3 fruit fly cellular contexts compared by ENCODE assay signal in genomic region chr3R:24205935-24206334, dm6.
TF ChIP-seq lines count a peak whose summit lies in the region.

No protein-coding gene starts in this region.

TF ChIP-seq in whole organism, embryonic, 481 proteins besides CTCF, POLR2A, EP300 and RAD21 (continued from another document and continues in another):
- TF ChIP-seq Xbp1 (GFP tag; optimal IDR thresholded peaks at IDR 0.05; lab: Kevin White, UChicago) (peak; percentile 19), mirr (GFP tag; optimal IDR thresholded peaks at IDR 0.05; lab: Kevin White, UChicago) (no peak), CG7556 (GFP tag; optimal IDR thresholded peaks at IDR 0.05; lab: Kevin White, UChicago) (peak; percentile 34), CG2199 (GFP tag; IDR thresholded peaks at IDR 0.05; lab: Robert Waterston, UW) (no peak), seq (GFP tag; IDR thresholded peaks at IDR 0.05; lab: Robert Waterston, UW) (no peak), wor (GFP tag; IDR thresholded peaks at IDR 0.05; lab: Robert Waterston, UW) (peak; percentile 26; the same call in 1 of the 2 replicates), CG14014 (GFP tag; IDR thresholded peaks at IDR 0.05; lab: Robert Waterston, UW) (no peak), tx (GFP tag; optimal IDR thresholded peaks at IDR 0.05; lab: Kevin White, UChicago) (no peak), croc (GFP tag; conservative IDR thresholded peaks at IDR 0.05; lab: Robert Waterston, UW) (no peak; the same call in 2 of the 3 replicates), tll (GFP tag; optimal IDR thresholded peaks at IDR 0.05; lab: Kevin White, UChicago) (no peak), zfh1 (GFP tag; IDR thresholded peaks at IDR 0.05; lab: Robert Waterston, UW) (peak; percentile 13; the same call in 1 of the 3 replicates), CG8388 (GFP tag; optimal IDR thresholded peaks at IDR 0.05; lab: Kevin White, UChicago) (no peak), mld (GFP tag; IDR thresholded peaks at IDR 0.05; lab: Robert Waterston, UW; ENCODE audit: partially characterized antibody) (no peak), CG31224 (GFP tag; IDR thresholded peaks at IDR 0.05; lab: Robert Waterston, UW) (0 out of 2 replicates have a peak, but pooled peaks have one; percentile 14), nerfin-2 (GFP tag; IDR thresholded peaks at IDR 0.05; lab: Robert Waterston, UW; ENCODE audit: partially characterized antibody) (no peak), nau (GFP tag; optimal IDR thresholded peaks at IDR 0.05; lab: Kevin White, UChicago) (peak; percentile 26), MBD-R2 (GFP tag; IDR thresholded peaks at IDR 0.05; lab: Robert Waterston, UW) (no peak), PHDP (tag; optimal IDR thresholded peaks at IDR 0.05; lab: Kevin White, UChicago) (peak; percentile 36), Trl (optimal IDR thresholded peaks at IDR 0.05; lab: Kevin White, UChicago) (no peak), Trl (GFP tag; optimal IDR thresholded peaks at IDR 0.05; lab: Kevin White, UChicago) (no peak), chm (GFP tag; IDR thresholded peaks at IDR 0.05; lab: Robert Waterston, UW) (no peak), CG3281 (GFP tag; optimal IDR thresholded peaks at IDR 0.05; lab: Kevin White, UChicago) (peak; percentile 10), Tbp (GFP tag; optimal IDR thresholded peaks at IDR 0.05; lab: Kevin White, UChicago) (no peak), ci (GFP tag; IDR thresholded peaks at IDR 0.05; lab: Robert Waterston, UW) (0 out of 3 replicates have a peak, but pooled peaks have one; percentile 13), CG16863 (GFP tag; optimal IDR thresholded peaks at IDR 0.05; lab: Kevin White, UChicago) (no peak), CoRest (tag; optimal IDR thresholded peaks at IDR 0.05; lab: Kevin White, UChicago) (peak; percentile 58), CG4282 (GFP tag; optimal IDR thresholded peaks at IDR 0.05; lab: Kevin White, UChicago) (no peak), mam (GFP tag; optimal IDR thresholded peaks at IDR 0.05; lab: Kevin White, UChicago) (no peak), Asciz (GFP tag; optimal IDR thresholded peaks at IDR 0.05; lab: Kevin White, UChicago) (peak; percentile 47), Dll (GFP tag; IDR thresholded peaks at IDR 0.05; lab: Robert Waterston, UW; ENCODE audit: partially characterized antibody) (no peak), row (GFP tag; IDR thresholded peaks at IDR 0.05; lab: Robert Waterston, UW) (peak; percentile 35; the same call in 2 of the 3 replicates), aop (GFP tag; IDR thresholded peaks at IDR 0.05; lab: Robert Waterston, UW) (no peak), Ssrp (tag; optimal IDR thresholded peaks at IDR 0.05; lab: Kevin White, UChicago) (peak; percentile 38), lov (optimal IDR thresholded peaks at IDR 0.05; lab: Kevin White, UChicago) (no peak), lov (GFP tag; IDR thresholded peaks at IDR 0.05; lab: Robert Waterston, UW) (no peak), NK7.1 (GFP tag; optimal IDR thresholded peaks at IDR 0.05; lab: Kevin White, UChicago) (no peak), Sox102F (GFP tag; optimal IDR thresholded peaks at IDR 0.05; lab: Kevin White, UChicago) (peak; percentile 65), Antp (GFP tag; optimal IDR thresholded peaks at IDR 0.05; lab: Kevin White, UChicago) (no peak), Dp (GFP tag; optimal IDR thresholded peaks at IDR 0.05; lab: Kevin White, UChicago) (no peak), Ptx1 (GFP tag; IDR thresholded peaks at IDR 0.05; lab: Robert Waterston, UW) (peak; percentile 52; the same call in 1 of the 2 replicates), az2 (GFP tag; optimal IDR thresholded peaks at IDR 0.05; lab: Kevin White, UChicago) (peak; percentile 22), Hr51 (GFP tag; optimal IDR thresholded peaks at IDR 0.05; lab: Kevin White, UChicago) (peak in 1 of 2 experiments; percentile 74), tna (GFP tag; IDR thresholded peaks at IDR 0.05; lab: Robert Waterston, UW; ENCODE audit: partially characterized antibody) (no peak)

TF ChIP-seq in whole organism, prepupa, 60 proteins besides CTCF, POLR2A, EP300 and RAD21 (continued from another document):
- TF ChIP-seq Blimp-1 (GFP tag; optimal IDR thresholded peaks at IDR 0.05; lab: Kevin White, UChicago) (peak; percentile 23), Sox15 (GFP tag; optimal IDR thresholded peaks at IDR 0.05; lab: Kevin White, UChicago) (peak; percentile 31), CG11294 (GFP tag; IDR thresholded peaks at IDR 0.05; lab: Robert Waterston, UW) (no peak), CG1621 (tag; optimal IDR thresholded peaks at IDR 0.05; lab: Kevin White, UChicago) (no peak), Eip75B (GFP tag; optimal IDR thresholded peaks at IDR 0.05; lab: Kevin White, UChicago) (no peak), CG8632 (GFP tag; optimal IDR thresholded peaks at IDR 0.05; lab: Kevin White, UChicago) (peak; percentile 46), CG9139 (GFP tag; optimal IDR thresholded peaks at IDR 0.05; lab: Kevin White, UChicago) (no peak), Ets96B (tag; optimal IDR thresholded peaks at IDR 0.05; lab: Kevin White, UChicago) (no peak), Eip78C (GFP tag; lab: Kevin White, UChicago) (peak; percentile 73), CG6792 (GFP tag; optimal IDR thresholded peaks at IDR 0.05; lab: Kevin White, UChicago) (peak; percentile 37), fkh (GFP tag; optimal IDR thresholded peaks at IDR 0.05; lab: Kevin White, UChicago) (no peak), pdm3 (GFP tag; optimal IDR thresholded peaks at IDR 0.05; lab: Kevin White, UChicago) (peak; percentile 18), Hr38 (GFP tag; optimal IDR thresholded peaks at IDR 0.05; lab: Kevin White, UChicago) (no peak), ss (GFP tag; optimal IDR thresholded peaks at IDR 0.05; lab: Kevin White, UChicago) (no peak), CG34406 (GFP tag; optimal IDR thresholded peaks at IDR 0.05; lab: Kevin White, UChicago) (peak; percentile 74), CG11902 (GFP tag; optimal IDR thresholded peaks at IDR 0.05; lab: Kevin White, UChicago) (peak; percentile 51), topi (GFP tag; optimal IDR thresholded peaks at IDR 0.05; lab: Kevin White, UChicago) (peak; percentile 47), OdsH (GFP tag; optimal IDR thresholded peaks at IDR 0.05; lab: Kevin White, UChicago) (peak; percentile 72), CG3919 (GFP tag; optimal IDR thresholded peaks at IDR 0.05; lab: Kevin White, UChicago) (peak; percentile 47), CG6808 (GFP tag; optimal IDR thresholded peaks at IDR 0.05; lab: Kevin White, UChicago) (no peak), Lpt (GFP tag; optimal IDR thresholded peaks at IDR 0.05; lab: Kevin White, UChicago) (peak; percentile 7), vri (GFP tag; optimal IDR thresholded peaks at IDR 0.05; lab: Kevin White, UChicago) (no peak), cyc (GFP tag; optimal IDR thresholded peaks at IDR 0.05; lab: Kevin White, UChicago) (peak; percentile 22), CG6276 (GFP tag; optimal IDR thresholded peaks at IDR 0.05; lab: Kevin White, UChicago) (no peak), CG8119 (GFP tag; IDR thresholded peaks at IDR 0.05; lab: Robert Waterston, UW) (peak; percentile 37; the same call in 2 of the 3 replicates), lz (GFP tag; optimal IDR thresholded peaks at IDR 0.05; lab: Kevin White, UChicago) (peak; percentile 33), Hr4 (GFP tag; optimal IDR thresholded peaks at IDR 0.05; lab: Kevin White, UChicago) (peak; percentile 35), spab (GFP tag; optimal IDR thresholded peaks at IDR 0.05; lab: Kevin White, UChicago) (no peak), CG10631 (GFP tag; optimal IDR thresholded peaks at IDR 0.05; lab: Kevin White, UChicago) (peak; percentile 34), CG8319 (GFP tag; optimal IDR thresholded peaks at IDR 0.05; lab: Kevin White, UChicago) (no peak), esn (GFP tag; optimal IDR thresholded peaks at IDR 0.05; lab: Kevin White, UChicago) (peak; percentile 59), Gug (GFP tag; IDR thresholded peaks at IDR 0.05; lab: Robert Waterston, UW) (no peak), CG3032 (tag; optimal IDR thresholded peaks at IDR 0.05; lab: Kevin White, UChicago) (no peak), eg (GFP tag; IDR thresholded peaks at IDR 0.05; lab: Robert Waterston, UW) (no peak), Sox102F (GFP tag; optimal IDR thresholded peaks at IDR 0.05; lab: Kevin White, UChicago) (peak; percentile 32), CG6163 (GFP tag; IDR thresholded peaks at IDR 0.05; lab: Robert Waterston, UW) (no peak), Hr39 (GFP tag; optimal IDR thresholded peaks at IDR 0.05; lab: Kevin White, UChicago) (peak; percentile 9)

TF ChIP-seq in whole organism, wandering third instar larva, 38 proteins besides CTCF, POLR2A, EP300 and RAD21 (continued from another document):
- TF ChIP-seq Vsx2 (GFP tag; optimal IDR thresholded peaks at IDR 0.05; lab: Kevin White, UChicago; ENCODE audit: partially characterized antibody) = no peak
TF ChIP-seq in whole organism, wandering third instar larva: peak in this region for 8.
